Fruit fly (Drosophila melanogaster): ENCODE results near the gene emei.

DNA sequence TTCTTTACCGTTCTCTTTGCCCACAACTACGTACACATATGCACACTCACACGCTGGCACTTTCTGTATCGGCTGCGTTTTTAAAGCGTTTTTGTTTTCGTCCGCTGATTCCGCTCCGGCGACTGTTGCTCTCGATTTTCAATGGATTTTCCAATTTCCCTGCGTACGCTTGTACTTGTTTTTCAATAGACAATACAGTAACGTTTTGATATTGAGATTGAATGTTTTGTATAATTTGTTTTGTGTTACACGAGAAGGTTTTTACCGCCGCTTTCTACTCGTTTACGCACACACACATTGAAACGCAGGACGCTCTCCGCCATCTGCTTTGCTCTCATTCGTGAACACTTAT, 16.9 kb upstream of the emei start:
- TF ChIP-seq Asciz (GFP tag; optimal IDR thresholded peaks at IDR 0.05) (no peak), Max (GFP tag; optimal IDR thresholded peaks at IDR 0.05) (no peak), Gug (GFP tag; IDR thresholded peaks at IDR 0.05) (no peak), sr (GFP tag; IDR thresholded peaks at IDR 0.05) (no peak), CG1024 (GFP tag; IDR thresholded peaks at IDR 0.05) (no peak), chm (GFP tag; IDR thresholded peaks at IDR 0.05) (no peak), CG30020 (tag; optimal IDR thresholded peaks at IDR 0.05) (no peak), nau (GFP tag; optimal IDR thresholded peaks at IDR 0.05) (no peak), CG11723 (GFP tag; optimal IDR thresholded peaks at IDR 0.05) (no peak), tin (GFP tag; optimal IDR thresholded peaks at IDR 0.05) (no peak)
